Worm (Caenorhabditis elegans) whole organism, late embryonic: ENCODE results near the gene ZK546.5.

Source experiments
- ceh-18 ChIP-seq: sonication (generic microtip); optimal IDR thresholded peaks from 2 replicates; lab custom pipeline; 2016; ENCODE audit warnings: missing genetic modification characterization, missing compliant biosample characterization
- ceh-19 ChIP-seq: fragments of 200-800 bp; sonication (Bioruptor generic); optimal IDR thresholded peaks from 2 replicates; lab custom pipeline; 2018; ENCODE audit warnings: mild to moderate bottlenecking, missing genetic modification characterization, missing compliant biosample characterization
- dmd-4 ChIP-seq: sonication (generic microtip); optimal IDR thresholded peaks from 2 replicates; lab custom pipeline; 2016; ENCODE audit warnings: borderline replicate concordance, missing genetic modification characterization, missing compliant biosample characterization
- elt-2 ChIP-seq: sonication (generic microtip); optimal IDR thresholded peaks from 2 replicates; lab custom pipeline; 2016; ENCODE audit warnings: missing genetic modification reagents, missing genetic modification characterization, missing compliant biosample characterization
- elt-4 ChIP-seq: sonication (generic microtip); optimal IDR thresholded peaks from 2 replicates; lab custom pipeline; 2016; ENCODE audit warnings: missing genetic modification characterization, missing compliant biosample characterization
- hlh-30 ChIP-seq: sonication (generic microtip); optimal IDR thresholded peaks from 2 replicates; lab custom pipeline; 2017; ENCODE audit warnings: antibody characterized with exemption, missing genetic modification characterization, missing compliant biosample characterization; ENCODE audit not compliant: insufficient read depth
- lin-11 ChIP-seq: fragments of 200-800 bp; sonication (Bioruptor generic); optimal IDR thresholded peaks from 2 replicates; lab custom pipeline; 2018; ENCODE audit warnings: mild to moderate bottlenecking, missing genetic modification characterization, missing compliant biosample characterization
- mec-3 ChIP-seq: sonication (generic microtip); optimal IDR thresholded peaks from 2 replicates; lab custom pipeline; 2016; ENCODE audit warnings: borderline replicate concordance, missing genetic modification characterization, missing compliant biosample characterization
- nfya-1 ChIP-seq: sonication (generic microtip); optimal IDR thresholded peaks from 2 replicates; lab custom pipeline; 2017; ENCODE audit warnings: missing genetic modification characterization, mild to moderate bottlenecking, missing compliant biosample characterization, antibody characterized with exemption, moderate library complexity
- nhr-11 ChIP-seq: fragments of 150-350 bp; optimal IDR thresholded peaks from 2 replicates; lab custom pipeline; 2014; ENCODE audit warnings: missing biosample characterization, missing genetic modification characterization
- pha-4 ChIP-seq: fragments of 150-350 bp; optimal IDR thresholded peaks from 2 replicates; lab custom pipeline; 2018; ENCODE audit warnings: missing biosample characterization, missing genetic modification reagents, missing genetic modification characterization
- ttx-3 ChIP-seq: sonication (generic microtip); optimal IDR thresholded peaks from 2 replicates; lab custom pipeline; 2016; ENCODE audit warnings: missing genetic modification reagents, missing genetic modification characterization, missing compliant biosample characterization

DNA sequence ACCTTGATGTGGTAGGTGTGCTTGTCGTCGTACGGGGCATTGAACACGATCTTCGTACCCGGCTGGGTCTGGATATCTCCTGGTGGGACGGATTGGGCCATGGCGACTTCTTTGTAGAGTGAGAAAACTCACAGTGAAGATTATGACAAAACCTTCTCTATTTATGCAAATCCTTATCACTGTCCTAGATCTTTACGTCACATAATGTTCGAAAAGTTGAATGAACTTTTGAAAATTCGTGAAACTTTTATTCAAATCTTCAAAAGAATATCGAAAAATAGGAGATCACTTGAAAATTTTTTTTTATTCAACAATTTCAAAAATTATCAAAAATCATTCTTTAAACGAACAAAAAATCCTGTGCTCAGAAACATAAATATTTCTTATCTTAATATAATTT is 43.0 kb upstream of the ZK546.5 start, which contains the start of gene msp-33:
- TF ChIP-seq ceh-18 (tag; lab: Kevin White, UChicago) (no peak), elt-2 (no peak), pha-4 (no peak), nhr-11 (tag; lab: Kevin White, UChicago) (no peak), elt-4 (tag; lab: Kevin White, UChicago) (no peak), ceh-19 (GFP tag; lab: Kevin White, UChicago) (no peak), nfya-1 (tag; lab: Kevin White, UChicago) (no peak), hlh-30 (tag; lab: Kevin White, UChicago) (no peak), dmd-4 (tag; lab: Kevin White, UChicago) (no peak), lin-11 (no peak), mec-3 (tag; lab: Kevin White, UChicago) (no peak), ttx-3 (no peak)
